Fruit fly (Drosophila melanogaster): ENCODE data around the gene CG4928.

- TF ChIP-seq Blimp-1 (GFP tag; optimal IDR thresholded peaks at IDR 0.05) = no peak
- TF ChIP-seq acj6 (GFP tag; optimal IDR thresholded peaks at IDR 0.05) = no peak
- TF ChIP-seq cyc (GFP tag; optimal IDR thresholded peaks at IDR 0.05) = no peak
- no peak for TF ChIP-seq CG6792 (GFP tag; optimal IDR thresholded peaks at IDR 0.05)
Measured at dm6 chrX:16948371-16948770, 35.4 kb downstream of the CG4928 start, which contains the start of gene CG13000.

Measured in whole organism, prepupa.